Worm (Caenorhabditis elegans) whole organism, midembryonic: ENCODE measurements around the gene mdt-1.2.

Experiments used
- T22C8.4 ChIP-seq: fragments of 200-800 bp; sonication (Bioruptor generic); IDR thresholded peaks from 2 replicates; pipeline ENCODE4 v1.3.6; 2022; ENCODE audit warnings: missing genetic modification characterization, missing compliant biosample characterization
- cog-1 ChIP-seq: sonication (generic microtip); optimal IDR thresholded peaks from 2 replicates; lab custom pipeline; 2016; ENCODE audit warnings: missing genetic modification characterization, missing compliant biosample characterization
- flt-1 ChIP-seq: fragments of 200-800 bp; sonication (Bioruptor generic); IDR thresholded peaks from 2 replicates; pipeline ENCODE4 v1.3.6; 2022; ENCODE audit warnings: missing genetic modification characterization, missing compliant biosample characterization
- klf-2 ChIP-seq: fragments of 200-800 bp; sonication (Bioruptor generic); conservative IDR thresholded peaks from 2 replicates; pipeline ENCODE4 v1.3.6; 2022; ENCODE audit warnings: missing genetic modification reagents, missing genetic modification characterization, missing compliant biosample characterization
- med-1 ChIP-seq: sonication (generic microtip); optimal IDR thresholded peaks from 2 replicates; lab custom pipeline; 2017; ENCODE audit warnings: missing genetic modification characterization, mild to moderate bottlenecking, missing compliant biosample characterization, antibody characterized with exemption, missing genetic modification reagents; ENCODE audit not compliant: insufficient read depth
- ref-1 ChIP-seq: fragments of 200-800 bp; sonication (Bioruptor generic); conservative IDR thresholded peaks from 2 replicates; pipeline ENCODE4 v1.3.6; 2022; ENCODE audit warnings: missing genetic modification reagents, missing genetic modification characterization, missing compliant biosample characterization
- tab-1 ChIP-seq: fragments of 200-800 bp; sonication (Bioruptor generic); IDR thresholded peaks from 2 replicates; pipeline ENCODE4 v1.3.6; 2022; ENCODE audit warnings: missing genetic modification characterization, missing compliant biosample characterization
- ztf-23 ChIP-seq: fragments of 200-800 bp; sonication (Bioruptor generic); IDR thresholded peaks from 2 replicates; pipeline ENCODE4 v1.3.6; 2022; ENCODE audit warnings: missing genetic modification reagents, missing genetic modification characterization, missing compliant biosample characterization
- ztf-29 ChIP-seq: fragments of 200-800 bp; sonication (Bioruptor generic); IDR thresholded peaks from 2 replicates; pipeline ENCODE4 v1.3.6; 2022; ENCODE audit warnings: missing genetic modification reagents, missing genetic modification characterization, missing compliant biosample characterization

Gene mdt-1.2

DNA sequence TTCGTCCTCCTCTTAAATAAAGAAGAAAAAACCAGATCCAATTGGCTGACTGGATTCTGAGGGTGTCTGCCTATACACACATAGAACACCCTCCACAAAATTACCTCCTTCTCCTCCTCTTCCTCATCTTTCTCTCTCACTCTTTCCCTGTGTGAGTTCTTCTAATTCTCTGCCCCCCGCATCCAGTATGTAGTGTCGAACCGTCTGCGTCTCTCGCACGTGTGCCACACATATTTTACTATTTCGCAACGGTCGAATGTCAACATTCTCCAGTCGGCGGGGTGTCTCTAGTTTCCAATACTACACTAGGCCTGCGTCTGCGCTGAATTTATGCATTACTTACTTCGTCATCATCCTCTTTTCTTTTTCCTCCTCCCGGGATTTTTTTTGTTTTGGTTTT, 33.0 kb downstream of the mdt-1.2 start:
- TF ChIP-seq flt-1 (GFP tag; lab: Robert Waterston, UW) (0 out of 2 replicates have a peak, but pooled peaks have one; percentile 47), ztf-23 (GFP tag; lab: Robert Waterston, UW) (no peak), cog-1 (peak; percentile 53), tab-1 (GFP tag; lab: Robert Waterston, UW) (no peak), T22C8.4 (GFP tag; lab: Robert Waterston, UW) (no peak), ztf-29 (no peak), klf-2 (GFP tag; lab: Robert Waterston, UW) (no peak), med-1 (GFP tag; lab: Kevin White, UChicago) (no peak)

DNA sequence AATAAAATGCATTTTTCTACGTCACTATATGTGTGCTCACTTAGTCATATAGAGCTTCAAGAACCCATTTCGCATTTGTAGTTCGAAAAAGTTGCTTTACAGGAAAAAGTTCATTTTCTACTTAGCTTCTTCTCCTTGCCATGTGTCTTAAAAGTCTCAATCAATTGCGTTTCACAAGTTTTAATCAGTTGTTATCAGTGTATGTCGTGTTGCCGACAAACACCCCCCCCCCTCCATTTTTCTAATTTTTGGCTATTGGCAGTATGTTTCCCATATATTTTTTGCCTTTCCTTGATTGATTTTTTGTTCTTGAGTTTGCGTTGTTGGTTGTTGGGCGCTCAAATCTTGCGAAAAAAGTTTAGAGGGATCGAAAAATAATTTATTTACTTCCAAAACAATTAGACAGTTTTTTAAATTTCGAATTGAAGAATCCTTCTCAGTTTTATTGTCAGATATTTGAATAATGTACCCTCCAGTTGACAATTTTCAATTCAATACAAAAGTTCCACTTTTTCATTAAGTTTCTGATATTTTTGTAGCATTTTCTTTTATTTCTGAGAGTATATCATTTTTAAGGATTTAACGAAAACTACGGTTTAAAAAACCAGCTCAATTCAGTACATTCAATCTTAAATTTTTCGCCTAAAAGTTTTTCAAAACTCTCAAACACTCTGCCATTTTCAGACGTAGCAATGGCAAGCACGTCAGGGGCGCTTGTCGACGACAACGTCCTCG, 34.5 kb downstream of the mdt-1.2 start, which contains the start of gene sid-3:
sid-3 (plus strand) TSS at position 685 of the 735 bp plus-strand sequence.
- TF ChIP-seq ztf-23 (GFP tag; lab: Robert Waterston, UW) = no peak
- no peak for TF ChIP-seq ref-1
- no peak for TF ChIP-seq klf-2 (GFP tag; lab: Robert Waterston, UW)
- no peak for TF ChIP-seq T22C8.4 (GFP tag; lab: Robert Waterston, UW)
- TF ChIP-seq flt-1 (GFP tag; lab: Robert Waterston, UW) = no peak
- no peak for TF ChIP-seq med-1 (GFP tag; lab: Kevin White, UChicago)
- TF ChIP-seq tab-1 (GFP tag; lab: Robert Waterston, UW) = no peak
- no peak for TF ChIP-seq cog-1
- TF ChIP-seq ztf-29 = no peak

DNA sequence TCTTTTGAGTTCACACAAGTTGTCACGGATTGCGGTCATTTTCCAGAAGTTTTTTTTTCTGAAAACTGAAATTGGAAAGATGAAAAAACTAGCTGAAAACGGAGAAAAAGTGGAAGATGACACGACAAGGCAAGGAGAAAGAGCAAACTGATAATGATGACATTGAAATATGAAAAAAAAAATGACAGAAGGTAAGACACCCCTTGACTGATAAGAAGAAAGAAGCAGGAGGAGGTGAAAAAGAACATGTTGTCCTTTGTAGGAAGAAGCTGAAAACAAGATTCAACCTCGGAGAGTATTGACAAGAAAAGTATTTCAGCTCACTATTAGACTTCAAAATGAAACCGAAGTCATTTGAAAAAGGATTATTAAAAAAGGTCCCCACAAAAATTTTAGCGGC, 43.8 kb downstream of the mdt-1.2 start, which contains the start of gene B0302.5:
B0302.5 (minus strand) TSS at position 58 of the 400 bp plus-strand sequence.
- TF ChIP-seq ztf-29 (no peak), med-1 (GFP tag; lab: Kevin White, UChicago) (no peak), cog-1 (no peak), klf-2 (GFP tag; lab: Robert Waterston, UW) (no peak), T22C8.4 (GFP tag; lab: Robert Waterston, UW) (no peak), flt-1 (GFP tag; lab: Robert Waterston, UW) (no peak), ref-1 (no peak), ztf-23 (GFP tag; lab: Robert Waterston, UW) (no peak), tab-1 (GFP tag; lab: Robert Waterston, UW) (no peak)

ce11 chrX:17197824-17198223, 46.5 kb downstream of the mdt-1.2 start:
- TF ChIP-seq med-1 (GFP tag; lab: Kevin White, UChicago) (no peak), tab-1 (GFP tag; lab: Robert Waterston, UW) (no peak), ztf-29 (no peak), cog-1 (no peak), ztf-23 (GFP tag; lab: Robert Waterston, UW) (no peak), T22C8.4 (GFP tag; lab: Robert Waterston, UW) (no peak), ref-1 (no peak), flt-1 (GFP tag; lab: Robert Waterston, UW) (no peak), klf-2 (GFP tag; lab: Robert Waterston, UW) (no peak)

- TF ChIP-seq ztf-23 (GFP tag; lab: Robert Waterston, UW) (no peak), ztf-29 (no peak), ref-1 (no peak), flt-1 (GFP tag; lab: Robert Waterston, UW) (no peak)
These were observed 52.1 kb downstream of the mdt-1.2 start for ce11 chrX:17203399-17203798.
